Worm (Caenorhabditis elegans) whole organism, late embryonic: ENCODE results near the gene gakh-1.

Experiments
- ceh-19 ChIP-seq: fragments of 200-800 bp; sonication (Bioruptor generic); optimal IDR thresholded peaks from 2 replicates; lab custom pipeline; 2018; ENCODE audit warnings: mild to moderate bottlenecking, missing genetic modification characterization, missing compliant biosample characterization
- ceh-45 ChIP-seq: fragments of 200-800 bp; sonication (Bioruptor generic); IDR thresholded peaks from 2 replicates; pipeline ENCODE4 v1.3.6; 2022; ENCODE audit warnings: missing genetic modification reagents, missing genetic modification characterization, missing compliant biosample characterization
- fax-1 ChIP-seq: sonication (generic microtip); optimal IDR thresholded peaks from 2 replicates; lab custom pipeline; 2016; ENCODE audit warnings: missing genotype, missing genetic modification characterization, missing compliant biosample characterization
- ref-2 ChIP-seq: sonication (generic microtip); optimal IDR thresholded peaks from 2 replicates; lab custom pipeline; 2016; ENCODE audit warnings: missing genetic modification characterization, missing compliant biosample characterization
- ttx-3 ChIP-seq: sonication (generic microtip); optimal IDR thresholded peaks from 2 replicates; lab custom pipeline; 2016; ENCODE audit warnings: missing genetic modification reagents, missing genetic modification characterization, missing compliant biosample characterization

DNA sequence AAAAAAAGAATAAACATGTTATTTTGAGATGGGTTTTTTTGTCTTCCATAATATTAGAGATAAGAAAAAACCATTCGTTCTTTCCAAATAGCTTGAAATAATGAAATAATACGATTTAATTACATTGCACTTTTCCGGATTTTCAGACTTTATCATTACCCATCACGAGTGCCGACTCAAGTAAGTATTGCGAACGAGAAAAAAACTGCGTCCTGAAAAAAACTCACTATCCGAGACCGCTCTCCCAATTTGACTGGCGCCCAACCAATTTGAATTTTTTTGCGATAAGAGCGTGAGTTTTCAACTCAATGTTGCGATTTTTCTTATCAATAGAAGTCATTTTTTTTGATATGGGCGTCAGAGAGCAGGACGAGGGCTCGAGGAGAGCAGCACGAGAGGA lies 30.7 kb downstream of the gakh-1 start:
- TF ChIP-seq ttx-3 (no peak), ceh-45 (no peak), fax-1 (no peak), ref-2 (tag; lab: Kevin White, UChicago) (no peak), ceh-19 (GFP tag; lab: Kevin White, UChicago) (no peak)
